Fruit fly (Drosophila melanogaster) whole organism, embryonic: ENCODE data around the gene Pp1alpha-96A.

ENCODE experiments used
- Antp ChIP-seq: fragments of 200-800 bp; sonication (Bioruptor generic); optimal IDR thresholded peaks from 3 replicates; lab custom pipeline; 2016; ENCODE audit warnings: missing biosample characterization, missing genetic modification characterization
- CG11696 ChIP-seq: fragments of 200-800 bp; sonication (Bioruptor generic); IDR thresholded peaks from 2 replicates; pipeline ENCODE4 v1.3.6; 2022; ENCODE audit warnings: missing biosample characterization, missing genetic modification characterization
- CG12659 ChIP-seq: fragments of 200-800 bp; sonication (Bioruptor generic); optimal IDR thresholded peaks from 3 replicates; lab custom pipeline; 2017; ENCODE audit warnings: mild to moderate bottlenecking, missing biosample characterization, missing genetic modification reagents, missing genetic modification characterization
- CG13287 ChIP-seq: fragments of 200-800 bp; sonication (Bioruptor generic); IDR thresholded peaks from 2 replicates; pipeline ENCODE4 v1.3.6; 2022; ENCODE audit warnings: missing biosample characterization, missing genetic modification characterization; ENCODE audit not compliant: partially characterized antibody
- CG15073 ChIP-seq: fragments of 200-800 bp; sonication (Bioruptor generic); optimal IDR thresholded peaks from 2 replicates; lab custom pipeline; 2016; ENCODE audit warnings: missing biosample characterization, missing genetic modification characterization
- CG17568 ChIP-seq: fragments of 200-800 bp; sonication (Bioruptor generic); optimal IDR thresholded peaks from 2 replicates; lab custom pipeline; 2018; ENCODE audit warnings: missing biosample characterization, mild to moderate bottlenecking, missing genetic modification characterization, moderate library complexity
- CG18011 ChIP-seq: fragments of 200-800 bp; sonication (Bioruptor generic); optimal IDR thresholded peaks from 2 replicates; lab custom pipeline; 2017; ENCODE audit warnings: missing biosample characterization, missing genetic modification characterization, mild to moderate bottlenecking, moderate library complexity, missing genotype
- CG2120 ChIP-seq: fragments of 200-800 bp; sonication (Bioruptor generic); optimal IDR thresholded peaks from 3 replicates; lab custom pipeline; 2016; ENCODE audit warnings: missing biosample characterization, missing genetic modification characterization
- CG2678 ChIP-seq: fragments of 200-800 bp; sonication (Bioruptor generic); optimal IDR thresholded peaks from 3 replicates; lab custom pipeline; 2019; ENCODE audit warnings: missing biosample characterization, mild to moderate bottlenecking, missing genetic modification characterization, moderate library complexity
- CG3065 ChIP-seq: fragments of 200-800 bp; sonication (Bioruptor generic); optimal IDR thresholded peaks from 2 replicates; lab custom pipeline; 2016; ENCODE audit warnings: missing biosample characterization, missing genetic modification characterization
- CG33557 ChIP-seq: fragments of 200-800 bp; sonication (Bioruptor generic); optimal IDR thresholded peaks from 2 replicates; lab custom pipeline; 2019; ENCODE audit warnings: missing biosample characterization, mild to moderate bottlenecking, missing genetic modification characterization, moderate library complexity
- CG4328 ChIP-seq: fragments of 200-800 bp; sonication (Bioruptor generic); optimal IDR thresholded peaks from 3 replicates; lab custom pipeline; 2017; ENCODE audit warnings: missing biosample characterization, missing genetic modification reagents, missing genetic modification characterization
- CG6272 ChIP-seq: fragments of 200-800 bp; sonication (Bioruptor generic); IDR thresholded peaks from 2 replicates; pipeline ENCODE4 v1.3.6; 2022; ENCODE audit warnings: missing biosample characterization, missing genetic modification characterization
- CG7839 ChIP-seq: fragments of 200-800 bp; sonication (Bioruptor generic); optimal IDR thresholded peaks from 3 replicates; lab custom pipeline; 2018; ENCODE audit warnings: missing biosample characterization, mild to moderate bottlenecking, missing genetic modification characterization, moderate library complexity
- CG7963 ChIP-seq: fragments of 200-800 bp; sonication (Bioruptor generic); IDR thresholded peaks from 3 replicates; pipeline ENCODE4 v1.3.6; 2022; ENCODE audit warnings: missing biosample characterization, missing genetic modification characterization; ENCODE audit not compliant: partially characterized antibody
- CG7987 ChIP-seq: fragments of 200-800 bp; sonication (Bioruptor generic); optimal IDR thresholded peaks from 2 replicates; lab custom pipeline; 2018; ENCODE audit warnings: missing biosample characterization, mild to moderate bottlenecking, missing genetic modification characterization, moderate library complexity
- CG8281 ChIP-seq: fragments of 200-800 bp; sonication (Bioruptor generic); optimal IDR thresholded peaks from 2 replicates; lab custom pipeline; 2018; ENCODE audit warnings: missing biosample characterization, mild to moderate bottlenecking, missing genetic modification characterization, moderate library complexity
- CG8290 ChIP-seq, 3 experiments: fragments of 200-800 bp; sonication (Bioruptor generic); optimal IDR thresholded peaks; 2 replicates each; lab custom pipeline; 2016 to 2019; ENCODE audit warnings: missing biosample characterization in 3 of 3, missing genetic modification characterization in 3 of 3, mild to moderate bottlenecking in 2 of 3, moderate library complexity in 1 of 3
- CG9797 ChIP-seq: fragments of 200-800 bp; sonication (Bioruptor generic); optimal IDR thresholded peaks from 3 replicates; lab custom pipeline; 2018; ENCODE audit warnings: missing biosample characterization, mild to moderate bottlenecking, missing genetic modification characterization
- CHES-1-like ChIP-seq: fragments of 200-800 bp; sonication (Bioruptor generic); optimal IDR thresholded peaks from 2 replicates; lab custom pipeline; 2016; ENCODE audit warnings: missing biosample characterization, missing genetic modification characterization
- Camta ChIP-seq: fragments of 200-800 bp; sonication (Bioruptor generic); optimal IDR thresholded peaks from 2 replicates; lab custom pipeline; 2016; ENCODE audit warnings: missing biosample characterization, missing genetic modification characterization
- D19B ChIP-seq: fragments of 200-800 bp; sonication (Bioruptor generic); optimal IDR thresholded peaks from 2 replicates; lab custom pipeline; 2017; ENCODE audit warnings: missing biosample characterization, mild to moderate bottlenecking, missing genetic modification characterization
- Deaf1 ChIP-seq: fragments of 200-800 bp; optimal IDR thresholded peaks from 3 replicates; lab custom pipeline; 2019; ENCODE audit warnings: missing biosample characterization, mild to moderate bottlenecking, missing genetic modification characterization, moderate library complexity
- Dll ChIP-seq: fragments of 200-800 bp; sonication (Bioruptor generic); IDR thresholded peaks from 4 replicates; pipeline ENCODE4 v1.3.6; 2022; ENCODE audit warnings: missing biosample characterization, missing genetic modification characterization; ENCODE audit not compliant: partially characterized antibody
- Gsc ChIP-seq: fragments of 200-800 bp; sonication (Bioruptor generic); IDR thresholded peaks from 2 replicates; pipeline ENCODE4 v1.3.6; 2022; ENCODE audit warnings: missing biosample characterization, missing genetic modification characterization
- H15 ChIP-seq: fragments of 200-800 bp; sonication (Bioruptor generic); IDR thresholded peaks from 3 replicates; pipeline ENCODE4 v1.3.6; 2022; ENCODE audit warnings: missing biosample characterization, missing genetic modification characterization
- Hr78 ChIP-seq, 2 experiments: fragments of 200-800 bp in 1 of 2; fragments of >200 bp in 1 of 2; sonication (Bioruptor generic) in 1 of 2; optimal IDR thresholded peaks; 2 replicates each; lab custom pipeline; 2017 to 2019; ENCODE audit warnings: missing biosample characterization in 2 of 2, missing genetic modification characterization in 2 of 2, mild to moderate bottlenecking in 1 of 2, moderate library complexity in 1 of 2
- NfI ChIP-seq: fragments of 200-800 bp; sonication (Bioruptor generic); optimal IDR thresholded peaks from 3 replicates; lab custom pipeline; 2018; ENCODE audit warnings: missing biosample characterization, mild to moderate bottlenecking, missing genetic modification characterization, moderate library complexity
- Pdp1 ChIP-seq, 2 experiments: fragments of 200-800 bp; sonication (Bioruptor generic); optimal IDR thresholded peaks; 3 replicates each; lab custom pipeline; 2016; ENCODE audit warnings: missing biosample characterization in 2 of 2, missing genetic modification characterization in 2 of 2, mild to moderate bottlenecking in 1 of 2, moderate library complexity in 1 of 2
- Xbp1 ChIP-seq: fragments of 200-800 bp; sonication (Bioruptor generic); optimal IDR thresholded peaks from 3 replicates; lab custom pipeline; 2016; ENCODE audit warnings: missing biosample characterization, mild to moderate bottlenecking, missing genetic modification characterization
- cad ChIP-seq: fragments of >200 bp; optimal IDR thresholded peaks from 2 replicates; lab custom pipeline; 2017; ENCODE audit warnings: missing biosample characterization, missing genetic modification characterization
- chinmo ChIP-seq: fragments of 200-800 bp; sonication (Bioruptor generic); IDR thresholded peaks from 4 replicates; pipeline ENCODE4 v1.3.6; 2022; ENCODE audit warnings: missing biosample characterization, missing genetic modification characterization; ENCODE audit not compliant: partially characterized antibody
- dysf ChIP-seq: fragments of 200-800 bp; sonication (Bioruptor generic); IDR thresholded peaks from 3 replicates; pipeline ENCODE4 v1.3.6; 2022; ENCODE audit warnings: missing biosample characterization, missing genetic modification characterization
- emc ChIP-seq: fragments of 200-800 bp; sonication (Bioruptor generic); optimal IDR thresholded peaks from 2 replicates; lab custom pipeline; 2016; ENCODE audit warnings: missing biosample characterization, missing genetic modification characterization
- eyg ChIP-seq: fragments of 200-800 bp; sonication (Bioruptor generic); optimal IDR thresholded peaks from 3 replicates; lab custom pipeline; 2016; ENCODE audit warnings: missing biosample characterization, missing genetic modification characterization
- fd64A ChIP-seq: fragments of 200-800 bp; sonication (Bioruptor generic); optimal IDR thresholded peaks from 3 replicates; lab custom pipeline; 2018; ENCODE audit warnings: missing biosample characterization, mild to moderate bottlenecking, missing genetic modification characterization
- ham ChIP-seq: fragments of 200-800 bp; sonication (Bioruptor generic); IDR thresholded peaks from 2 replicates; pipeline ENCODE4 v1.3.6; 2022; ENCODE audit warnings: missing biosample characterization, missing genetic modification characterization
- hth ChIP-seq: fragments of >200 bp; optimal IDR thresholded peaks from 2 replicates; lab custom pipeline; 2017; ENCODE audit warnings: inconsistent platforms
- kay ChIP-seq: fragments of 200-800 bp; sonication (Bioruptor generic); optimal IDR thresholded peaks from 2 replicates; lab custom pipeline; 2016; ENCODE audit warnings: missing biosample characterization, missing genetic modification characterization
- mirr ChIP-seq: fragments of 200-800 bp; sonication (Bioruptor generic); optimal IDR thresholded peaks from 3 replicates; lab custom pipeline; 2018; ENCODE audit warnings: missing biosample characterization, mild to moderate bottlenecking, missing genetic modification characterization
- otp ChIP-seq: fragments of 200-800 bp; sonication (Bioruptor generic); IDR thresholded peaks from 3 replicates; pipeline ENCODE4, ENCODE4 v1.3.6; 2022; ENCODE audit warnings: missing biosample characterization, missing genetic modification characterization
- pho ChIP-seq: fragments of 200-800 bp; sonication (Bioruptor generic); optimal IDR thresholded peaks from 2 replicates; lab custom pipeline; 2016; ENCODE audit warnings: missing biosample characterization, missing genetic modification characterization
- pita ChIP-seq: fragments of 200-800 bp; sonication (Bioruptor generic); optimal IDR thresholded peaks from 2 replicates; lab custom pipeline; 2017; ENCODE audit warnings: missing biosample characterization, mild to moderate bottlenecking, missing genetic modification characterization
- pnt ChIP-seq: fragments of 200-800 bp; sonication (Bioruptor generic); optimal IDR thresholded peaks from 3 replicates; lab custom pipeline; 2016; ENCODE audit warnings: missing biosample characterization, missing genetic modification characterization
- pros ChIP-seq: fragments of 200-800 bp; sonication (Bioruptor generic); optimal IDR thresholded peaks from 3 replicates; lab custom pipeline; 2019; ENCODE audit warnings: missing biosample characterization, mild to moderate bottlenecking, missing genetic modification characterization, moderate library complexity
- ranshi ChIP-seq: fragments of 200-800 bp; sonication (Bioruptor generic); IDR thresholded peaks from 2 replicates; pipeline ENCODE4 v1.3.6; 2022; ENCODE audit warnings: missing biosample characterization, missing genetic modification characterization
- tll ChIP-seq, 2 experiments: fragments of 200-800 bp in 1 of 2; fragments of >200 bp in 1 of 2; sonication (Bioruptor generic) in 1 of 2; optimal IDR thresholded peaks; 2 replicates each; lab custom pipeline; 2017 to 2019; ENCODE audit warnings: missing biosample characterization in 2 of 2, missing genetic modification characterization in 2 of 2, mild to moderate bottlenecking in 1 of 2, moderate library complexity in 1 of 2
- ttk ChIP-seq: fragments of 200-800 bp; sonication (Bioruptor generic); IDR thresholded peaks from 2 replicates; pipeline ENCODE4 v2.1.2; 2022; ENCODE audit warnings: missing biosample characterization, missing genetic modification characterization
- usp ChIP-seq: fragments of >200 bp; optimal IDR thresholded peaks from 2 replicates; lab custom pipeline; 2017; ENCODE audit warnings: missing biosample characterization, missing genetic modification characterization
- z ChIP-seq: fragments of 200-800 bp; sonication (Bioruptor generic); IDR thresholded peaks from 3 replicates; pipeline ENCODE4 v1.3.6; 2022; ENCODE audit warnings: missing biosample characterization, missing genetic modification characterization

Pp1alpha-96A gene

DNA sequence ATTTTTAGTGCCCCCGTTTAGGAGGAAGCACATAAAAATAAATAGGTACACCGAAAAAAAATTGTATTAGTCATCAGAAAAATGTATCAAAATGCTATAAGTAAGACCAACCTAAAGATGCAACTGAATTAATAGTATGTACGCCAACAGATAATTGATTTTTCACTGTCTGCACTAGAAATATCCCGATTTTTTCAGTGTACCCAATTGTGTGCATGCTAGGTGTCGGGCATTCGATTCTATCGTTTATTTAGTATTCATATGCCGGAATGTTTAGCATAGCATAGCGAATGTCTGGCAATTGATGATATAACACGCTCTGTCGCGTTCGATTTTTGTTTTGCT, 49.3 kb downstream of the Pp1alpha-96A start (continued):
- peak; percentile 26 for TF ChIP-seq CG8290 (GFP tag; optimal IDR thresholded peaks at IDR 0.05; lab: Kevin White, UChicago)
- TF ChIP-seq CG8290 (tag; optimal IDR thresholded peaks at IDR 0.05; lab: Kevin White, UChicago): peak in 1 of 2 experiments; percentile 95
- TF ChIP-seq CG13287 (GFP tag; lab: Robert Waterston, UW): no peak
- TF ChIP-seq Gsc (GFP tag; lab: Robert Waterston, UW): no peak
- TF ChIP-seq ranshi: peak; percentile 87; the same call in 1 of the 2 replicates
- peak; percentile 90 for TF ChIP-seq CG7839 (tag; lab: Kevin White, UChicago)
- peak; percentile 61 for TF ChIP-seq CG7987 (GFP tag; lab: Kevin White, UChicago)
- peak; percentile 70 for TF ChIP-seq CG4328 (GFP tag; lab: Kevin White, UChicago)
- peak; percentile 92 for TF ChIP-seq Antp (GFP tag; lab: Kevin White, UChicago)
- TF ChIP-seq ham (GFP tag; lab: Robert Waterston, UW): peak; percentile 69; the same call in 1 of the 2 replicates
- TF ChIP-seq CG17568 (GFP tag; lab: Kevin White, UChicago): peak; percentile 79
- TF ChIP-seq CG7963: no peak
- TF ChIP-seq tll (GFP tag; optimal IDR thresholded peaks at IDR 0.05; lab: Kevin White, UChicago): no peak
- peak; percentile 91 for TF ChIP-seq pho
- TF ChIP-seq Dll (GFP tag; lab: Robert Waterston, UW): no peak
- TF ChIP-seq CHES-1-like (GFP tag; lab: Kevin White, UChicago): peak; percentile 86
- TF ChIP-seq NfI (GFP tag; lab: Kevin White, UChicago): peak; percentile 89
- peak; percentile 86 for TF ChIP-seq ttk (GFP tag; lab: Robert Waterston, UW)
- TF ChIP-seq Hr78 (GFP tag; optimal IDR thresholded peaks at IDR 0.05; lab: Kevin White, UChicago): peak in 1 of 2 experiments; percentile 49
- TF ChIP-seq Pdp1 (GFP tag; optimal IDR thresholded peaks at IDR 0.05; lab: Kevin White, UChicago): peak; percentile 91 to 94
- TF ChIP-seq CG6272 (GFP tag; lab: Robert Waterston, UW): no peak; the same call in 1 of the 2 replicates
- peak; percentile 92 for TF ChIP-seq CG2120 (GFP tag; lab: Kevin White, UChicago)
- TF ChIP-seq dysf (GFP tag; lab: Robert Waterston, UW): peak; percentile 92
- peak; percentile 67 for TF ChIP-seq fd64A (GFP tag; lab: Kevin White, UChicago)
- no peak for TF ChIP-seq CG9797
- peak; percentile 62 for TF ChIP-seq CG3065 (GFP tag; lab: Kevin White, UChicago)
- peak; percentile 86 for TF ChIP-seq Camta
- peak; percentile 88 for TF ChIP-seq H15 (GFP tag; lab: Robert Waterston, UW)
- TF ChIP-seq CG2678 (tag; lab: Kevin White, UChicago): peak; percentile 91
- peak; percentile 73 for TF ChIP-seq CG11696 (GFP tag; lab: Robert Waterston, UW)
- peak; percentile 86 for TF ChIP-seq D19B (GFP tag; lab: Kevin White, UChicago)
- TF ChIP-seq Xbp1 (GFP tag; lab: Kevin White, UChicago): peak; percentile 91
- no peak for TF ChIP-seq pita (GFP tag; lab: Kevin White, UChicago)
- peak; percentile 73 for TF ChIP-seq CG18011 (GFP tag; lab: Kevin White, UChicago)
- TF ChIP-seq kay (GFP tag; lab: Kevin White, UChicago): peak; percentile 67
- peak; percentile 74 for TF ChIP-seq emc (GFP tag; lab: Kevin White, UChicago)
- TF ChIP-seq hth: no peak
- TF ChIP-seq mirr (GFP tag; lab: Kevin White, UChicago): peak; percentile 65
- TF ChIP-seq chinmo (GFP tag; lab: Robert Waterston, UW): peak; percentile 67; the same call in 1 of the 4 replicates
- TF ChIP-seq CG15073: peak; percentile 70
- peak; percentile 45; the same call in 1 of the 3 replicates for TF ChIP-seq z (GFP tag; lab: Robert Waterston, UW)
- no peak for TF ChIP-seq pros (GFP tag; lab: Kevin White, UChicago)
- peak; percentile 91 for TF ChIP-seq otp (GFP tag; lab: Robert Waterston, UW)
- TF ChIP-seq pnt: peak; percentile 91
- peak; percentile 82 for TF ChIP-seq eyg (GFP tag; lab: Kevin White, UChicago)
- peak; percentile 63 for TF ChIP-seq CG8281 (tag; lab: Kevin White, UChicago)
- no peak for TF ChIP-seq CG33557 (GFP tag; lab: Kevin White, UChicago)
- TF ChIP-seq CG12659: peak; percentile 83
- TF ChIP-seq cad (GFP tag; lab: Kevin White, UChicago): no peak
- peak; percentile 65 for TF ChIP-seq Deaf1 (tag; lab: Kevin White, UChicago)
- TF ChIP-seq usp (GFP tag; lab: Kevin White, UChicago): no peak
